Worm (Caenorhabditis elegans) whole organism, L4 larva: ENCODE measurements around the gene nlp-34.

Experiments
- F37D6.2 ChIP-seq: sonication (generic microtip); optimal IDR thresholded peaks from 2 replicates; lab custom pipeline; 2016; ENCODE audit warnings: mild to moderate bottlenecking, missing genetic modification characterization, missing compliant biosample characterization
- Y105C5A.15 ChIP-seq: fragments of 200-800 bp; sonication (Bioruptor generic); IDR thresholded peaks from 2 replicates; pipeline ENCODE4 v1.3.6; 2022; ENCODE audit warnings: missing genetic modification characterization, missing compliant biosample characterization
- ZK337.2 ChIP-seq: fragments of 200-800 bp; sonication (Bioruptor generic); IDR thresholded peaks from 2 replicates; pipeline ENCODE4 v1.3.6; 2022; ENCODE audit warnings: missing genetic modification reagents, missing genetic modification characterization, missing compliant biosample characterization
- aha-1 ChIP-seq: fragments of 150-350 bp; peaks from one replicate; lab custom pipeline; 2014; ENCODE audit warnings: missing biosample characterization, missing genetic modification characterization
- ama-1 ChIP-seq: fragments of 150-350 bp; optimal IDR thresholded peaks from 2 replicates; lab custom pipeline; 2014; ENCODE audit warnings: inconsistent platforms, mixed read lengths
- arid-1 ChIP-seq: fragments of 200-800 bp; sonication (Bioruptor generic); conservative IDR thresholded peaks from 2 replicates; pipeline ENCODE4 v1.3.6; 2022; ENCODE audit warnings: missing genetic modification reagents, missing genetic modification characterization, missing compliant biosample characterization
- ceh-28 ChIP-seq: fragments of 150-350 bp; optimal IDR thresholded peaks from 2 replicates; lab custom pipeline; 2014; ENCODE audit warnings: missing biosample characterization, missing genetic modification reagents, missing genetic modification characterization
- ceh-32 ChIP-seq: sonication (generic microtip); optimal IDR thresholded peaks from 2 replicates; lab custom pipeline; 2016; ENCODE audit warnings: mild to moderate bottlenecking, missing genetic modification characterization, missing compliant biosample characterization; ENCODE audit not compliant: poor library complexity
- ceh-62 ChIP-seq: sonication (generic microtip); optimal IDR thresholded peaks from 2 replicates; lab custom pipeline; 2017; ENCODE audit warnings: missing biosample characterization, missing genetic modification characterization
- ceh-82 ChIP-seq: sonication (generic microtip); optimal IDR thresholded peaks from 2 replicates; lab custom pipeline; 2017; ENCODE audit warnings: missing biosample characterization, missing genetic modification characterization
- ctbp-1 ChIP-seq: fragments of 200-800 bp; sonication (Bioruptor generic); IDR thresholded peaks from 2 replicates; pipeline ENCODE4 v1.3.6; 2022; ENCODE audit warnings: missing genetic modification reagents, missing genetic modification characterization, missing compliant biosample characterization
- daf-12 ChIP-seq: fragments of 150-350 bp; optimal IDR thresholded peaks from 2 replicates; lab custom pipeline; 2014; ENCODE audit warnings: missing biosample characterization, missing genetic modification reagents, missing genetic modification characterization
- daf-8 ChIP-seq: fragments of 200-800 bp; sonication (Bioruptor generic); IDR thresholded peaks from 2 replicates; pipeline ENCODE4 v1.3.6; 2022; ENCODE audit warnings: missing genetic modification characterization, missing compliant biosample characterization
- dmd-6 ChIP-seq: fragments of 200-800 bp; sonication (Bioruptor generic); IDR thresholded peaks from 2 replicates; pipeline ENCODE4 v1.3.6; 2022; ENCODE audit warnings: missing genetic modification reagents, missing genetic modification characterization, missing compliant biosample characterization
- duxl-1 ChIP-seq: sonication (generic microtip); optimal IDR thresholded peaks from 2 replicates; lab custom pipeline; 2016; ENCODE audit warnings: mild to moderate bottlenecking, missing genetic modification characterization, moderate library complexity, missing compliant biosample characterization; ENCODE audit not compliant: poor library complexity
- egl-43 ChIP-seq: fragments of 200-800 bp; sonication (Bioruptor generic); IDR thresholded peaks from 2 replicates; pipeline ENCODE4 v1.3.6; 2022; ENCODE audit warnings: missing genetic modification reagents, missing genetic modification characterization, missing compliant biosample characterization
- fkh-10 ChIP-seq: fragments of 150-350 bp; optimal IDR thresholded peaks from 2 replicates; lab custom pipeline; 2014; ENCODE audit warnings: missing biosample characterization, missing genetic modification reagents, missing genetic modification characterization
- hlh-30 ChIP-seq: sonication (generic microtip); optimal IDR thresholded peaks from 2 replicates; lab custom pipeline; 2017; ENCODE audit warnings: antibody characterized with exemption, mild to moderate bottlenecking, missing genetic modification characterization, missing compliant biosample characterization; ENCODE audit not compliant: insufficient read depth
- hmg-1.1 ChIP-seq: fragments of 200-800 bp; sonication (Bioruptor generic); IDR thresholded peaks from 2 replicates; pipeline ENCODE4 v1.3.6; 2022; ENCODE audit warnings: missing genetic modification reagents, missing genetic modification characterization, missing compliant biosample characterization
- jun-1 ChIP-seq: fragments of 150-350 bp; optimal IDR thresholded peaks from 2 replicates; lab custom pipeline; 2014; ENCODE audit warnings: missing biosample characterization, missing genetic modification reagents, missing genetic modification characterization
- lin-1 ChIP-seq: fragments of 200-800 bp; sonication (Bioruptor generic); IDR thresholded peaks from 2 replicates; pipeline ENCODE4 v1.3.6; 2022; ENCODE audit warnings: missing genetic modification reagents, missing genetic modification characterization, missing compliant biosample characterization
- lin-13 ChIP-seq: fragments of 150-350 bp; optimal IDR thresholded peaks from 2 replicates; lab custom pipeline; 2014; ENCODE audit warnings: missing biosample characterization, missing genetic modification reagents, missing genetic modification characterization
- lsy-2 ChIP-seq, 2 experiments: fragments of 150-350 bp in 1 of 2; sonication (generic microtip) in 1 of 2; optimal IDR thresholded peaks; 2 replicates each; lab custom pipeline; 2014 to 2017; ENCODE audit warnings: missing biosample characterization in 2 of 2, missing genetic modification characterization in 2 of 2
- madf-5 ChIP-seq, 2 experiments: fragments of 200-800 bp; sonication (Bioruptor generic); IDR thresholded peaks; 2 replicates each; pipeline ENCODE4 v1.3.6; 2022; ENCODE audit warnings: missing compliant biosample characterization in 2 of 2, missing genetic modification characterization in 2 of 2
- mep-1 ChIP-seq: fragments of 150-350 bp; sonication (generic microtip); optimal IDR thresholded peaks from 3 replicates; lab custom pipeline; 2014; ENCODE audit warnings: missing biosample characterization, missing genetic modification characterization
- mxl-2 ChIP-seq: fragments of 200-800 bp; sonication (Bioruptor generic); conservative IDR thresholded peaks from 2 replicates; pipeline ENCODE4 v1.3.6; 2022; ENCODE audit warnings: missing genetic modification reagents, missing genetic modification characterization, missing compliant biosample characterization
- mxl-3 ChIP-seq: fragments of 200-800 bp; sonication (Bioruptor generic); optimal IDR thresholded peaks from 2 replicates; lab custom pipeline; 2018; ENCODE audit warnings: mild to moderate bottlenecking, missing genetic modification characterization, missing compliant biosample characterization
- nhr-11 ChIP-seq: fragments of 150-350 bp; optimal IDR thresholded peaks from 2 replicates; lab custom pipeline; 2014; ENCODE audit warnings: missing biosample characterization, missing genetic modification characterization
- nhr-25 ChIP-seq: sonication (generic microtip); optimal IDR thresholded peaks from 2 replicates; lab custom pipeline; 2017; ENCODE audit warnings: missing genetic modification characterization, mild to moderate bottlenecking, missing compliant biosample characterization, antibody characterized with exemption, moderate library complexity, borderline replicate concordance; ENCODE audit not compliant: insufficient read depth
- nhr-28 ChIP-seq: fragments of 150-350 bp; optimal IDR thresholded peaks from 2 replicates; lab custom pipeline; 2014; ENCODE audit warnings: missing biosample characterization, missing genetic modification characterization
- nhr-42 ChIP-seq: fragments of 200-800 bp; sonication (Bioruptor generic); IDR thresholded peaks from 2 replicates; pipeline ENCODE4 v1.3.6; 2022; ENCODE audit warnings: missing genetic modification characterization, missing compliant biosample characterization
- nhr-6 ChIP-seq: fragments of 150-350 bp; optimal IDR thresholded peaks from 2 replicates; lab custom pipeline; 2014; ENCODE audit warnings: missing biosample characterization, missing genetic modification characterization
- nhr-77 ChIP-seq: fragments of 150-350 bp; optimal IDR thresholded peaks from 2 replicates; lab custom pipeline; 2014; ENCODE audit warnings: missing biosample characterization, missing genetic modification characterization
- pha-4 ChIP-seq, 2 experiments: fragments of 150-350 bp in 1 of 2; fragments of 200-800 bp in 1 of 2; sonication (Bioruptor generic) in 1 of 2; IDR thresholded peaks in 1 of 2; optimal IDR thresholded peaks in 1 of 2; 2 replicates each; pipeline versions ENCODE4 v1.3.6 to Lab custom; 2014 to 2022; ENCODE audit warnings: missing genetic modification characterization in 2 of 2, missing genetic modification reagents in 2 of 2, missing biosample characterization in 1 of 2, missing compliant biosample characterization in 1 of 2
- php-3 ChIP-seq: fragments of 200-800 bp; sonication (Bioruptor generic); IDR thresholded peaks from 2 replicates; pipeline ENCODE4 v1.3.6; 2022; ENCODE audit warnings: missing genetic modification reagents, missing genetic modification characterization, missing compliant biosample characterization
- saeg-2 ChIP-seq: fragments of 200-800 bp; sonication (Bioruptor generic); IDR thresholded peaks from 2 replicates; pipeline ENCODE4 v1.3.6; 2022; ENCODE audit warnings: missing genetic modification reagents, missing genetic modification characterization, missing compliant biosample characterization
- snpc-4 ChIP-seq: fragments of 150-350 bp; optimal IDR thresholded peaks from 2 replicates; lab custom pipeline; 2014; ENCODE audit warnings: missing biosample characterization, missing genetic modification characterization
- spr-1 ChIP-seq: sonication (generic microtip); optimal IDR thresholded peaks from 2 replicates; lab custom pipeline; 2016; ENCODE audit warnings: mild to moderate bottlenecking, missing genetic modification characterization, missing compliant biosample characterization
- spr-3 ChIP-seq: fragments of 200-800 bp; sonication (Bioruptor generic); optimal IDR thresholded peaks from 2 replicates; lab custom pipeline; 2018; ENCODE audit warnings: mild to moderate bottlenecking, missing genetic modification characterization, missing compliant biosample characterization
- tra-1 ChIP-seq: fragments of 200-800 bp; sonication (Bioruptor generic); IDR thresholded peaks from 2 replicates; pipeline ENCODE4 v1.3.6; 2022; ENCODE audit warnings: missing genetic modification reagents, missing genetic modification characterization, missing compliant biosample characterization
- unc-39 ChIP-seq: sonication (generic microtip); optimal IDR thresholded peaks from 2 replicates; lab custom pipeline; 2017; ENCODE audit warnings: missing biosample characterization, missing genetic modification characterization
- unc-62 ChIP-seq, 3 experiments: fragments of 150-350 bp in 1 of 3; sonication (generic microtip); optimal IDR thresholded peaks in 2 of 3; peaks in 1 of 3; 1 replicate in 1 of 3; 2 replicates in 2 of 3; lab custom pipeline; 2014 to 2017; ENCODE audit warnings: missing biosample characterization in 3 of 3, missing genetic modification characterization in 3 of 3, missing genetic modification reagents in 3 of 3, missing genotype in 1 of 3
- zfp-2 ChIP-seq: sonication (generic microtip); optimal IDR thresholded peaks from 2 replicates; lab custom pipeline; 2016; ENCODE audit warnings: mild to moderate bottlenecking, missing genetic modification characterization, missing compliant biosample characterization
- zip-11 ChIP-seq: fragments of 200-800 bp; sonication (Bioruptor generic); IDR thresholded peaks from 2 replicates; pipeline ENCODE4 v1.3.6; 2022; ENCODE audit warnings: missing genetic modification characterization, missing compliant biosample characterization
- zip-2 ChIP-seq: fragments of 150-350 bp; optimal IDR thresholded peaks from 2 replicates; lab custom pipeline; 2014; ENCODE audit warnings: missing biosample characterization, missing genetic modification characterization
- ztf-11 ChIP-seq: fragments of 150-350 bp; optimal IDR thresholded peaks from 2 replicates; lab custom pipeline; 2014; ENCODE audit warnings: missing biosample characterization, missing genetic modification characterization

Gene nlp-34

ce11 chrV:3987616-3988015 lies 8.7 kb upstream of the nlp-34 start, which contains the start of gene nlp-28:
nlp-28 (plus strand) TSS chrV:3987900.
- TF ChIP-seq arid-1 (GFP tag; lab: Robert Waterston, UW) (no peak), duxl-1 (no peak), mep-1 (tag; lab: Kevin White, UChicago) (no peak), unc-39 (tag; lab: Kevin White, UChicago) (no peak), unc-62 (GFP tag; optimal IDR thresholded peaks at IDR 0.05 in 1 of 2; lab: Kevin White, UChicago) (no peak), unc-62 (tag; optimal IDR thresholded peaks at IDR 0.05; lab: Kevin White, UChicago) (no peak), zip-11 (no peak), snpc-4 (tag; lab: Kevin White, UChicago) (no peak), daf-8 (GFP tag; lab: Robert Waterston, UW) (no peak), daf-12 (tag; lab: Kevin White, UChicago) (no peak), ceh-28 (tag; lab: Kevin White, UChicago) (no peak), mxl-2 (GFP tag; lab: Robert Waterston, UW) (no peak), tra-1 (GFP tag; lab: Robert Waterston, UW) (no peak), nhr-42 (GFP tag; lab: Robert Waterston, UW) (no peak), php-3 (GFP tag; lab: Robert Waterston, UW) (no peak), ama-1 (lab: Kevin White, UChicago) (no peak), lin-1 (GFP tag; lab: Robert Waterston, UW) (no peak), F37D6.2 (tag; lab: Kevin White, UChicago) (no peak), hmg-1.1 (GFP tag; lab: Robert Waterston, UW) (no peak)

- TF ChIP-seq aha-1 (peak; percentile 60), ceh-82 (no peak), daf-8 (GFP tag; lab: Robert Waterston, UW) (no peak), fkh-10 (GFP tag; lab: Kevin White, UChicago) (no peak), nhr-25 (tag; lab: Kevin White, UChicago) (peak; percentile 13), zfp-2 (tag; lab: Kevin White, UChicago) (no peak)
Measured at ce11 chrV:3985104-3985503, 6.2 kb upstream of the nlp-34 start.

- TF ChIP-seq madf-5 (GFP tag; IDR thresholded peaks at IDR 0.05; lab: Robert Waterston, UW): no peak
- no peak for TF ChIP-seq ceh-82
- no peak for TF ChIP-seq arid-1 (GFP tag; lab: Robert Waterston, UW)
- TF ChIP-seq ceh-32 (tag; lab: Kevin White, UChicago): no peak
- peak; percentile 38 for TF ChIP-seq mxl-3 (GFP tag; lab: Kevin White, UChicago)
- no peak for TF ChIP-seq tra-1 (GFP tag; lab: Robert Waterston, UW)
- TF ChIP-seq unc-39 (tag; lab: Kevin White, UChicago): no peak
- peak; percentile 16; the same call in 1 of the 2 replicates for TF ChIP-seq dmd-6
- TF ChIP-seq hlh-30 (tag; lab: Kevin White, UChicago): peak; percentile 56
- TF ChIP-seq zip-11: no peak
- TF ChIP-seq Y105C5A.15 (GFP tag; lab: Robert Waterston, UW): no peak
- TF ChIP-seq ceh-62 (tag; lab: Kevin White, UChicago): no peak
- TF ChIP-seq nhr-42 (GFP tag; lab: Robert Waterston, UW): no peak
- TF ChIP-seq ctbp-1 (GFP tag; lab: Robert Waterston, UW): no peak
- TF ChIP-seq spr-3: no peak
- peak in 1 of 2 experiments; percentile 2 for TF ChIP-seq lsy-2 (tag; optimal IDR thresholded peaks at IDR 0.05; lab: Kevin White, UChicago)
- TF ChIP-seq saeg-2: no peak
- no peak for TF ChIP-seq egl-43 (GFP tag; lab: Robert Waterston, UW)
- peak; percentile 47 for TF ChIP-seq nhr-25 (tag; lab: Kevin White, UChicago)
- no peak for TF ChIP-seq nhr-11
- TF ChIP-seq ZK337.2 (GFP tag; lab: Robert Waterston, UW): no peak
- no peak for TF ChIP-seq lin-13 (GFP tag; lab: Kevin White, UChicago)
- TF ChIP-seq ztf-11 (tag; lab: Kevin White, UChicago): no peak
- TF ChIP-seq nhr-77 (tag; lab: Kevin White, UChicago): no peak
- TF ChIP-seq lin-1 (GFP tag; lab: Robert Waterston, UW): no peak
- TF ChIP-seq zip-2 (tag; lab: Kevin White, UChicago): no peak
- TF ChIP-seq nhr-28 (tag; lab: Kevin White, UChicago): no peak
- TF ChIP-seq nhr-6: no peak
- TF ChIP-seq pha-4 (GFP tag; IDR thresholded peaks at IDR 0.05; lab: Robert Waterston, UW): no peak
- no peak for TF ChIP-seq pha-4 (tag; optimal IDR thresholded peaks at IDR 0.05; lab: Kevin White, UChicago)
- TF ChIP-seq spr-1: no peak
- no peak for TF ChIP-seq jun-1
Measured at ce11 chrV:3984178-3984577, 5.2 kb upstream of the nlp-34 start, which contains the start of gene nlp-29. nlp-29 (plus strand) TSS chrV:3984425.
